Worm (Caenorhabditis elegans) whole organism, mixed stage, embryonic: ENCODE data around the gene T24E12.10.
"Not testable (repeated sequence)": the region's sequence is repeated elsewhere in the genome, so short reads cannot be mapped to it uniquely, and the experiment has no call there.

Experiments used
- M03D4.4 ChIP-seq: sonication (generic microtip); optimal IDR thresholded peaks from 2 replicates; lab custom pipeline; 2017; ENCODE audit warnings: mild to moderate bottlenecking, missing genetic modification characterization, missing compliant biosample characterization
- bed-3 ChIP-seq: fragments of 200-800 bp; sonication (Bioruptor generic); optimal IDR thresholded peaks from 3 replicates; lab custom pipeline; 2018; ENCODE audit warnings: mild to moderate bottlenecking, missing genetic modification characterization, moderate library complexity, missing compliant biosample characterization
- ceh-39 ChIP-seq: fragments of 150-350 bp; optimal IDR thresholded peaks from 2 replicates; lab custom pipeline; 2014; ENCODE audit warnings: missing biosample characterization, missing genetic modification characterization
- ceh-43 ChIP-seq: fragments of 200-800 bp; sonication (Bioruptor generic); optimal IDR thresholded peaks from 2 replicates; lab custom pipeline; 2018; ENCODE audit warnings: mild to moderate bottlenecking, missing genetic modification characterization, moderate library complexity, missing compliant biosample characterization
- ces-1 ChIP-seq: fragments of 150-350 bp; optimal IDR thresholded peaks from 2 replicates; lab custom pipeline; 2014; ENCODE audit warnings: missing biosample characterization, missing genetic modification reagents, missing genetic modification characterization
- cnd-1 ChIP-seq: fragments of 200-800 bp; sonication (Bioruptor generic); optimal IDR thresholded peaks from 2 replicates; lab custom pipeline; 2018; ENCODE audit warnings: mild to moderate bottlenecking, missing genetic modification characterization, missing compliant biosample characterization
- elt-1 ChIP-seq: sonication (generic microtip); optimal IDR thresholded peaks from 2 replicates; lab custom pipeline; 2017; ENCODE audit warnings: missing genetic modification characterization, mild to moderate bottlenecking, missing compliant biosample characterization, antibody characterized with exemption, moderate library complexity, borderline replicate concordance; ENCODE audit not compliant: insufficient read depth
- elt-3 ChIP-seq: fragments of 150-350 bp; optimal IDR thresholded peaks from 2 replicates; lab custom pipeline; 2014; ENCODE audit warnings: missing biosample characterization, missing genetic modification characterization
- flh-1 ChIP-seq: fragments of 200-800 bp; sonication (Bioruptor generic); optimal IDR thresholded peaks from 2 replicates; lab custom pipeline; 2018; ENCODE audit warnings: mild to moderate bottlenecking, missing genetic modification characterization, moderate library complexity, missing compliant biosample characterization
- ham-2 ChIP-seq: fragments of 200-800 bp; sonication (Bioruptor generic); optimal IDR thresholded peaks from 2 replicates; lab custom pipeline; 2018; ENCODE audit warnings: mild to moderate bottlenecking, missing genetic modification characterization, missing compliant biosample characterization
- hlh-1 ChIP-seq: fragments of 150-350 bp; optimal IDR thresholded peaks from 2 replicates; lab custom pipeline; 2014; ENCODE audit warnings: missing biosample characterization, missing genetic modification reagents, missing genetic modification characterization
- lin-13 ChIP-seq: fragments of 150-350 bp; optimal IDR thresholded peaks from 2 replicates; lab custom pipeline; 2014; ENCODE audit warnings: missing biosample characterization, missing genetic modification characterization
- lin-32 ChIP-seq: fragments of 200-800 bp; sonication (Bioruptor generic); optimal IDR thresholded peaks from 2 replicates; lab custom pipeline; 2018; ENCODE audit warnings: mild to moderate bottlenecking, missing genetic modification characterization, missing compliant biosample characterization
- lsy-2 ChIP-seq: fragments of 150-350 bp; optimal IDR thresholded peaks from 2 replicates; lab custom pipeline; 2014; ENCODE audit warnings: missing biosample characterization, missing genetic modification characterization
- mab-5 ChIP-seq: fragments of 150-350 bp; optimal IDR thresholded peaks from 2 replicates; lab custom pipeline; 2014; ENCODE audit warnings: missing biosample characterization, missing genetic modification characterization
- mls-2 ChIP-seq: sonication (generic microtip); optimal IDR thresholded peaks from 2 replicates; lab custom pipeline; 2016; ENCODE audit warnings: mild to moderate bottlenecking, missing genetic modification characterization, moderate library complexity, missing compliant biosample characterization
- nhr-12 ChIP-seq: fragments of 150-350 bp; optimal IDR thresholded peaks from 2 replicates; lab custom pipeline; 2014; ENCODE audit warnings: missing biosample characterization, missing genetic modification characterization
- nhr-2 ChIP-seq: fragments of 150-350 bp; optimal IDR thresholded peaks from 2 replicates; lab custom pipeline; 2014; ENCODE audit warnings: missing biosample characterization, missing genetic modification characterization
- nhr-237 ChIP-seq: fragments of 150-350 bp; optimal IDR thresholded peaks from 2 replicates; lab custom pipeline; 2014; ENCODE audit warnings: missing biosample characterization, missing genetic modification characterization
- nhr-28 ChIP-seq: fragments of 150-350 bp; optimal IDR thresholded peaks from 2 replicates; lab custom pipeline; 2014; ENCODE audit warnings: missing biosample characterization, missing genetic modification characterization
- nhr-76 ChIP-seq: sonication (generic microtip); optimal IDR thresholded peaks from 2 replicates; lab custom pipeline; 2017; ENCODE audit warnings: missing biosample characterization, missing genetic modification characterization
- pha-4 ChIP-seq: fragments of 150-350 bp; optimal IDR thresholded peaks from 2 replicates; lab custom pipeline; 2018; ENCODE audit warnings: missing biosample characterization, missing genetic modification reagents, missing genetic modification characterization
- snpc-4 ChIP-seq: fragments of 150-350 bp; optimal IDR thresholded peaks from 2 replicates; lab custom pipeline; 2014; ENCODE audit warnings: missing biosample characterization, missing genetic modification characterization
- sptf-1 ChIP-seq: sonication (generic microtip); optimal IDR thresholded peaks from 2 replicates; lab custom pipeline; 2017; ENCODE audit warnings: mild to moderate bottlenecking, missing genetic modification characterization, moderate library complexity, missing compliant biosample characterization
- unc-120 ChIP-seq: sonication (generic microtip); optimal IDR thresholded peaks from 2 replicates; lab custom pipeline; 2017; ENCODE audit warnings: missing genetic modification characterization, missing compliant biosample characterization; ENCODE audit not compliant: poor library complexity, severe bottlenecking
- unc-39 ChIP-seq: fragments of 150-350 bp; optimal IDR thresholded peaks from 2 replicates; lab custom pipeline; 2014; ENCODE audit warnings: missing biosample characterization, missing genetic modification characterization
- zip-8 ChIP-seq: fragments of 150-350 bp; optimal IDR thresholded peaks from 2 replicates; lab custom pipeline; 2014; ENCODE audit warnings: missing biosample characterization, missing genetic modification characterization
- ztf-11 ChIP-seq: fragments of 150-350 bp; optimal IDR thresholded peaks from 2 replicates; lab custom pipeline; 2014; ENCODE audit warnings: missing biosample characterization, missing genetic modification characterization

T24E12.10 gene

DNA sequence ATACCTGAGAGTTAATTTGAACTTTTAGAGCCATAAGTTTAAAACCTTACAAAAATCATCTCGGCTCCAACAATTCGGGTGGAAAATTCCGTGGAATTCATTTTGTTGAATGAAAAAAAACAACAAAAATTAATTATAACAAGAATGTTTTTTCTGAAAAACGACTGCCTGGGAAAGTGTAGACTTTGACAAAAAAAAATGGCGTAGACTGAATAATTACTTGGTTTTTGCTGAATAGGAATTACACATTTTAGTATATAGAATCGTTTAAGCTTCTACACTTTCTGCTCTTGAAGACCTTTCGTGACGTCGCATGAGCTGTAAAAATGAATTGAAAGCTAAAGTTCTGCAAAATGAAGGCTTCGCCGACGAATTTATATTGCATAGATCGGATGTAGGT, 8.5 kb downstream of the T24E12.10 start, which contains the start of gene srx-112:
srx-112 (minus strand) TSS at position 101 of the 400 bp plus-strand sequence.
- no peak for TF ChIP-seq ham-2 (GFP tag; lab: Kevin White, UChicago)
- TF ChIP-seq M03D4.4 (tag; lab: Kevin White, UChicago) = no peak
- TF ChIP-seq nhr-237 (tag; lab: Kevin White, UChicago) = no peak

DNA sequence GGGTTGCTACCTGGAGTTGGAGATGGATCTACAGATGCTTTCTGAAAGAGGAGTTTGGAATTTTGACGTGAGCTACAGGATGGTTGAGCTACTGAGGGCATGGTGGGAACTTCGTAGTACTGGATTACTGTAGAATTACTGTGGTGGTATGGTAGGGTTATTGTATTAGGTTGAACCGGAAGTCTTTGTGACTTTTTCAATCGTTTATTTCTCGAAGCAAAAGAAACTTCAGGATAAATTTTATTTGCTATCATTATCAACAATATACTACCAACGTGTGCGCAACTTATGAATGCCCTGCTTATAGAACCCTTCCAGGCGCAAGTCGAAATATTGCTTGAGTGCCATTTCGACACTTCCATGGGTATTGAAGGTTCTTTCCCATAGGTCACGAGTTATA, 11.4 kb downstream of the T24E12.10 start, which contains the start of gene T24E12.6:
T24E12.6 (minus strand) TSS at position 101 of the 400 bp plus-strand sequence.
- not testable (repeated sequence) for TF ChIP-seq elt-3, ztf-11, nhr-237 (tag; lab: Kevin White, UChicago)

DNA sequence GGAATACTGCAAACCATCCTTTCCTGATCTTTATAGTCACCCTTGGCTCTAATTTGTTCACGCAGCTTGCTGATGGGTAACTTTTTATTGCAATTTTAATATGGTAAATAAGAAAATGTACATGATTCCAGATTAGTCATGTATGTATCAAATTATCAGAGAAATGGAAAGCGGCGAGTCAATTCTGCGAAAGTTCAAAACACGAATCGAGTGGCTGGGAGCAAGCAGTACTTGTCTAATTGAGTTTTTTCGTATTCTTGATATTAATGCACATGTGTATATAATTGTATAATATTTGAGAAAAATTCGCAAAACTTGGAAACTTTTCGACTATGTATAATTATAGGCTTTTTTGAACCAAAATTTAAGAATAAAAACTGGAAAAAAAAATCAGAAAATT, 14.0 kb downstream of the T24E12.10 start, which contains the start of gene T24E12.12:
T24E12.12 (plus strand) TSS at position 281 of the 400 bp plus-strand sequence.
- TF ChIP-seq lin-32 (GFP tag; lab: Kevin White, UChicago) = no peak
- no peak for TF ChIP-seq pha-4
- no peak for TF ChIP-seq bed-3 (GFP tag; lab: Kevin White, UChicago)
- no peak for TF ChIP-seq nhr-76
- no peak for TF ChIP-seq lin-13 (tag; lab: Kevin White, UChicago)
- TF ChIP-seq elt-1 (tag; lab: Kevin White, UChicago) = no peak
- TF ChIP-seq ceh-39 (tag; lab: Kevin White, UChicago) = no peak
- no peak for TF ChIP-seq ham-2 (GFP tag; lab: Kevin White, UChicago)
- TF ChIP-seq zip-8 (tag; lab: Kevin White, UChicago) = no peak
- TF ChIP-seq sptf-1 = no peak
- no peak for TF ChIP-seq flh-1 (GFP tag; lab: Kevin White, UChicago)
- TF ChIP-seq nhr-237 (tag; lab: Kevin White, UChicago) = no peak

DNA sequence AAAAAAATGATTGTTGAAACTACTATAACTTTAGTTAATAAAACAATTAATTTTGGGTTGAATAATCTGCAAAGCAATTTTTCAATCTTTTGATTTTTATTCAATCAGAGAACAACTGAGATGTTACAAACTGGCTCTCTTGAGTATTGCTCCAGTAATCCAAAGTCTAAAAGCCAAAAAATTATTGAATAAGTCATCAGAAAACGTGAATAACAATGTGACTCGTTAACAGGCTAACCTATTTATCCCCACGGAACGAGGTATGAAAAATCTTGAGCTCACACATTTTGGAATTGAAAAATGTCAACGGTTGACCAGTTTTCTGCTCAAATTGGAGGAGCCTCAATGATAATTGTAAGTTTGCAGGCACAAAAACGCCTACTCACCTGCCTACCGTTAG, 15.5 kb downstream of the T24E12.10 start, which contains the start of gene srx-111:
srx-111 (plus strand) TSS at position 301 of the 400 bp plus-strand sequence.
- TF ChIP-seq ceh-39 (tag; lab: Kevin White, UChicago) = no peak
- no peak for TF ChIP-seq M03D4.4 (tag; lab: Kevin White, UChicago)
- TF ChIP-seq nhr-28 (tag; lab: Kevin White, UChicago) = no peak
- no peak for TF ChIP-seq lin-13 (tag; lab: Kevin White, UChicago)
- TF ChIP-seq snpc-4 (tag; lab: Kevin White, UChicago) = no peak

DNA sequence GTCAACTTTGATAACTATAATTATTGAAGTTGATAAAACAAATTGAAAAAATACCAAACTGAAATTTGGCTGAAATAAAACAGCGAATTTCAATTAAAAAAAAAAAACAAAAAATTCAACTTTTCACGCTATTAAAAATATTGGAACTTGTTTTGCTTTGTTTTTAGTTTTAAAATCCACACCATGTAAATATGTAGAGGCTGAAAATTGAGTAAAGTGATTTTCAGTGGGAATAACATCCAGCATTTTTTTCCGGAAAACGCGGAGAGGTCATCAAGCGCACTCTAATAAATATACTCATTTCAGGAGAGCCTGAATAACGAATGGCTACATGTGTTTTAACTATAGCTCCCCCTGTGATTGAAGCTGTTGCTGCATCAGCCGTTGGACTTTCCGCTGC, 19.4 kb downstream of the T24E12.10 start, which contains the start of gene rcd-1:
rcd-1 (plus strand) TSS at position 301 of the 400 bp plus-strand sequence.
- no peak for TF ChIP-seq nhr-28 (tag; lab: Kevin White, UChicago)
- no peak for TF ChIP-seq ces-1 (GFP tag; lab: Kevin White, UChicago)
- TF ChIP-seq sptf-1 = no peak
- no peak for TF ChIP-seq unc-120 (tag; lab: Kevin White, UChicago)
- no peak for TF ChIP-seq nhr-237 (tag; lab: Kevin White, UChicago)
- TF ChIP-seq nhr-2 (tag; lab: Kevin White, UChicago) = no peak
- no peak for TF ChIP-seq ceh-43 (GFP tag; lab: Kevin White, UChicago)
- no peak for TF ChIP-seq ztf-11 (tag; lab: Kevin White, UChicago)
- TF ChIP-seq mab-5 = no peak
- TF ChIP-seq snpc-4 (tag; lab: Kevin White, UChicago) = no peak
- TF ChIP-seq hlh-1 (tag; lab: Kevin White, UChicago) = no peak

DNA sequence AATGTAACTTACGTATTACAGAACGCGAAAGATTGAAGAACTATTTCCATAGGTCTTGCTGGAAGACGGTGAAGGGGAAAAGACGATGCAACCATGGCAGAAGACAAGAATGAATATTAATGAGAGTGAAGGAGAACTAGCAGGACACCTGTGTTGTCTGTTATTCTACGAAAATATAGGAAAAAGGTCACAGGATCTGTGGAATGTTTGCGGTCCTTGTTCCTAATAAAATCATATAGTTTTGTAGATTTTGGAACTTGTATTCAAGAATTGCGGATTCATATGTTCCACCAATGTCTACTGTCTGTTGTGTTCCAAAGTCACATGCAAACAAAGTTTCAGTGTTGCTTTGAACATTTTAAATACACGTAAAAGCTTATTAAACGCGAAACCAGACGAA, 20.8 kb downstream of the T24E12.10 start, which contains the start of gene sdz-11:
sdz-11 (minus strand) TSS at position 101 of the 400 bp plus-strand sequence.
- TF ChIP-seq nhr-28 (tag; lab: Kevin White, UChicago) = no peak
- TF ChIP-seq nhr-237 (tag; lab: Kevin White, UChicago) = no peak
- no peak for TF ChIP-seq ceh-43 (GFP tag; lab: Kevin White, UChicago)
- no peak for TF ChIP-seq ztf-11 (tag; lab: Kevin White, UChicago)
- no peak for TF ChIP-seq nhr-2 (tag; lab: Kevin White, UChicago)

DNA sequence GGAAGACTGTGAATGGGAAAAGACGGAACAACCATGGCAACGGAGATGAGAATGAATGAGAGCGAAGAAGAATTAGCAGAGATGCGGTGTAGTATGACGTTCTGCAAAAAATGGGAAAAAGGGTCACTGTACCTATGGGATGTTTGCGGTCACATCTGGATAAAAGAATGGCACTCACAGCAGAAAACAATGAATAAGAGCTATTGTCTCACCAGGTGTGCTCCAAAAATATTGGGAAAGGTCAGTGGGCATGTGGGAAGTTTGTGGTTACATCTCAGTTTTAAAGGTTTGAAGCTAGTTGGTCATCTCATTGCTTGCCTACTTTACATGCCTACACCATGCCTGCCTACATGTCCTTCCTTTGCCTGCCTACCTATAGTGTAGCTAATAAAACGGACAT, 22.3 kb downstream of the T24E12.10 start, which contains the start of gene fbxb-91:
fbxb-91 (minus strand) TSS at position 101 of the 400 bp plus-strand sequence.
- TF ChIP-seq lsy-2 (tag; lab: Kevin White, UChicago) = no peak
- no peak for TF ChIP-seq pha-4
- TF ChIP-seq nhr-237 (tag; lab: Kevin White, UChicago) = no peak
- no peak for TF ChIP-seq unc-39
- no peak for TF ChIP-seq bed-3 (GFP tag; lab: Kevin White, UChicago)
- TF ChIP-seq zip-8 (tag; lab: Kevin White, UChicago) = no peak
- no peak for TF ChIP-seq ham-2 (GFP tag; lab: Kevin White, UChicago)
- TF ChIP-seq cnd-1 = no peak
- no peak for TF ChIP-seq nhr-12 (tag; lab: Kevin White, UChicago)
- no peak for TF ChIP-seq mls-2 (tag; lab: Kevin White, UChicago)
- TF ChIP-seq snpc-4 (tag; lab: Kevin White, UChicago) = no peak
